Fruit fly (Drosophila melanogaster): Measurements from ENCODE around the gene CG5466.

CG5466 gene

DNA sequence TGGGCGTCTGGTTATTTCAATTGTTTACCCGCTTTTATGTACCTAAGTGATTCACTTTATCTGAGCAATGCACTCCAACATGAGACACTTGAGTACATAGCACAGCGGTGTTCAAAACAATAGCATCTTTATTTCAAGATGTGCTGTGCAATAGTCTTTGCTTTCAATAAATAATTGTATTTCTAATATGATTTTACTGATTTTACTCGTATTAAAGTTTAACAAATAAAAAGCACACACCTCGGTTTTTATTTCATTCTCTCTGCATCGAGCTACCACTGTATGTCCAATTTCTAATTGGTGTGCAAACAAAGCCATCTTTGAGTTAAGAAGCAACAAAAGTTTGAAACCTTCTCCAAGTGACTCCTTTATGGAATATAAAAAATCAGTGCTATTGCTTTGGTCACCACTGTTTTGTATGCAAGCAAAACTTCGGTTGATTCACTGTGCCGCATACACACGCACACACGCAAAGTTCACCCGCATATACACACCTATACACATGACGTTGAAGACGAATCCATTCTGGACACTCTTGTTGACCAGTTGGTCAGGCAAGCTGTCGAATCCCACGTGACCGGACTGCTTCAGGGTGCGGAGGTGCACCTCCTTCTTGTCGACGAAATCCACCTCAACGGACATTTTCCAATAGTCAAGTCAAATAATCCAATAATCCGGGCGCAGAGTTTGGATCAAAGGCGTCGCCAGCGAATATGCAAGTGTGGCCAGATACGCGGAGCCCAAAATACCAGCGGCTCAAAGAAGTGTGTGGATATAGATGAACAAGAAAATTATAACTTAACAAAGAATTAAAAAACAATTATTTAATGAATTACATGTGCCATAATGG, 29.8 kb upstream of the CG5466 start, which contains the start of gene Septin2 (continued):
- TF ChIP-seq CG12236 (GFP tag; optimal IDR thresholded peaks at IDR 0.05): peak; percentile 50
- TF ChIP-seq CG12391 (tag; optimal IDR thresholded peaks at IDR 0.05): peak; percentile 76
- peak; percentile 9 for TF ChIP-seq Sry-δ (GFP tag; optimal IDR thresholded peaks at IDR 0.05)
- peak; percentile 59 for TF ChIP-seq CG14667 (GFP tag; IDR thresholded peaks at IDR 0.05)
- no peak for TF ChIP-seq tna (GFP tag; IDR thresholded peaks at IDR 0.05; ENCODE audit: partially characterized antibody)
- TF ChIP-seq row (GFP tag; IDR thresholded peaks at IDR 0.05): peak; percentile 70
- no peak for TF ChIP-seq ftz-f1 (GFP tag; optimal IDR thresholded peaks at IDR 0.05)
- no peak for TF ChIP-seq her (GFP tag; optimal IDR thresholded peaks at IDR 0.05)
- peak; percentile 77 for TF ChIP-seq PHDP (tag; optimal IDR thresholded peaks at IDR 0.05)
- peak; percentile 88 for TF ChIP-seq gem (tag; optimal IDR thresholded peaks at IDR 0.05)
- TF ChIP-seq al (GFP tag; IDR thresholded peaks at IDR 0.05): no peak
- TF ChIP-seq Bteb2 (GFP tag; optimal IDR thresholded peaks at IDR 0.05): peak; percentile 6
- TF ChIP-seq Spps (tag; optimal IDR thresholded peaks at IDR 0.05): peak; percentile 75
- no peak for TF ChIP-seq klu (GFP tag; IDR thresholded peaks at IDR 0.05)
- no peak for TF ChIP-seq CG1832 (GFP tag; optimal IDR thresholded peaks at IDR 0.05)
- TF ChIP-seq Hmx (GFP tag; optimal IDR thresholded peaks at IDR 0.05): peak; percentile 12
- TF ChIP-seq Tbp (GFP tag; optimal IDR thresholded peaks at IDR 0.05): no peak
- TF ChIP-seq nau (GFP tag; optimal IDR thresholded peaks at IDR 0.05): peak; percentile 36
- peak; percentile 94 for TF ChIP-seq Asciz (GFP tag; optimal IDR thresholded peaks at IDR 0.05)
- no peak for TF ChIP-seq Trl (optimal IDR thresholded peaks at IDR 0.05)
- TF ChIP-seq Trl (GFP tag; optimal IDR thresholded peaks at IDR 0.05): peak; percentile 43
- peak; percentile 83 for TF ChIP-seq CG7556 (GFP tag; optimal IDR thresholded peaks at IDR 0.05)
- peak; percentile 44 for TF ChIP-seq Bdp1 (GFP tag; optimal IDR thresholded peaks at IDR 0.05)
- TF ChIP-seq CG12659 (GFP tag; optimal IDR thresholded peaks at IDR 0.05): peak; percentile 72
- TF ChIP-seq sens-2 (GFP tag; IDR thresholded peaks at IDR 0.05): no peak
- no peak; the same call in 2 of the 3 replicates for TF ChIP-seq Mrtf (GFP tag; IDR thresholded peaks at IDR 0.05)
- TF ChIP-seq CG31224 (GFP tag; IDR thresholded peaks at IDR 0.05): no peak
- peak; percentile 38 for TF ChIP-seq CG4404 (GFP tag; IDR thresholded peaks at IDR 0.05)
- 0 out of 3 replicates have a peak, but pooled peaks have one; percentile 33 for TF ChIP-seq CG14860 (GFP tag; IDR thresholded peaks at IDR 0.05; ENCODE audit: partially characterized antibody)
- 0 out of 2 replicates have a peak, but pooled peaks have one; percentile 47 for TF ChIP-seq CG16779 (GFP tag; IDR thresholded peaks at IDR 0.05)
- TF ChIP-seq CG7928 (GFP tag; optimal IDR thresholded peaks at IDR 0.05): no peak
- TF ChIP-seq Atf3 (GFP tag; optimal IDR thresholded peaks at IDR 0.05): peak; percentile 53
- 0 out of 2 replicates have a peak, but pooled peaks have one; percentile 32 for TF ChIP-seq unc-4 (GFP tag; IDR thresholded peaks at IDR 0.05; ENCODE audit: partially characterized antibody)
- peak; percentile 57 for TF ChIP-seq Dad (GFP tag; optimal IDR thresholded peaks at IDR 0.05)
- peak; percentile 89 for TF ChIP-seq CG9727 (GFP tag; optimal IDR thresholded peaks at IDR 0.05)
- TF ChIP-seq CG9215 (GFP tag; IDR thresholded peaks at IDR 0.05): 0 out of 2 replicates have a peak, but pooled peaks have one; percentile 24
- TF ChIP-seq Rfx (GFP tag; IDR thresholded peaks at IDR 0.05): peak; percentile 29; the same call in 1 of the 2 replicates
- peak; percentile 26 for TF ChIP-seq disco-r (GFP tag; optimal IDR thresholded peaks at IDR 0.05)
- peak; percentile 84 for TF ChIP-seq CG17361 (GFP tag; IDR thresholded peaks at IDR 0.05)
- TF ChIP-seq fru (optimal IDR thresholded peaks at IDR 0.05): no peak
- no peak for TF ChIP-seq Dip2 (GFP tag; IDR thresholded peaks at IDR 0.05)
- TF ChIP-seq Nf-YA (GFP tag; IDR thresholded peaks at IDR 0.05): peak; percentile 59; the same call in 1 of the 2 replicates
- TF ChIP-seq ac (GFP tag; optimal IDR thresholded peaks at IDR 0.05): peak; percentile 46
- peak; percentile 68 for TF ChIP-seq CG6813 (GFP tag; optimal IDR thresholded peaks at IDR 0.05)
- TF ChIP-seq CG10147 (GFP tag; optimal IDR thresholded peaks at IDR 0.05): peak; percentile 62
- no peak for TF ChIP-seq CG7271 (tag; optimal IDR thresholded peaks at IDR 0.05)
- TF ChIP-seq CG17186 (GFP tag; optimal IDR thresholded peaks at IDR 0.05): no peak
- no peak for TF ChIP-seq YL-1 (GFP tag; optimal IDR thresholded peaks at IDR 0.05)
- TF ChIP-seq bigmax (GFP tag; optimal IDR thresholded peaks at IDR 0.05): no peak
